Worm (Caenorhabditis elegans): ENCODE results near the gene T20D3.6.

ce11 chrIV:9330755-9331154 is 8.3 kb downstream of the T20D3.6 start, which contains the start of gene nspg-7.1:
- no peak for TF ChIP-seq fkh-10 (GFP tag; optimal IDR thresholded peaks at IDR 0.05)
- no peak for TF ChIP-seq lin-39 (tag; optimal IDR thresholded peaks at IDR 0.05)
- TF ChIP-seq nhr-28 (tag; optimal IDR thresholded peaks at IDR 0.05) = no peak
- TF ChIP-seq nhr-11 (tag; optimal IDR thresholded peaks at IDR 0.05) = no peak
- no peak for TF ChIP-seq snpc-4 (tag; optimal IDR thresholded peaks at IDR 0.05)
- no peak for TF ChIP-seq ama-1 (optimal IDR thresholded peaks at IDR 0.05)
- no peak for TF ChIP-seq ztf-11 (tag; optimal IDR thresholded peaks at IDR 0.05)
